Fruit fly (Drosophila melanogaster) whole organism, prepupa: ENCODE measurements around the gene Sgs3.

Source experiments
- CG32006 ChIP-seq: fragments of 200-800 bp; sonication (Bioruptor generic); optimal IDR thresholded peaks from 3 replicates; lab custom pipeline; 2017; ENCODE audit warnings: missing biosample characterization, mild to moderate bottlenecking, missing genetic modification characterization
- CG6854 ChIP-seq: fragments of 200-800 bp; sonication (Bioruptor generic); optimal IDR thresholded peaks from 2 replicates; lab custom pipeline; 2017; ENCODE audit warnings: missing biosample characterization, mild to moderate bottlenecking, missing genetic modification characterization
- Eip75B ChIP-seq: fragments of 200-800 bp; sonication (Bioruptor generic); optimal IDR thresholded peaks from 3 replicates; lab custom pipeline; 2016; ENCODE audit warnings: missing biosample characterization, missing genetic modification characterization
- Hr39 ChIP-seq: fragments of 200-800 bp; sonication (Bioruptor generic); optimal IDR thresholded peaks from 2 replicates; lab custom pipeline; 2016; ENCODE audit warnings: missing biosample characterization, missing genetic modification characterization
- Met ChIP-seq: fragments of 200-800 bp; sonication (Bioruptor generic); optimal IDR thresholded peaks from 3 replicates; lab custom pipeline; 2016; ENCODE audit warnings: missing biosample characterization, missing genetic modification characterization
- OdsH ChIP-seq: fragments of 200-800 bp; sonication (Bioruptor generic); optimal IDR thresholded peaks from 3 replicates; lab custom pipeline; 2016; ENCODE audit warnings: missing biosample characterization, missing genetic modification characterization
- Smox ChIP-seq: fragments of 200-800 bp; sonication (Bioruptor generic); optimal IDR thresholded peaks from 3 replicates; lab custom pipeline; 2016; ENCODE audit warnings: missing biosample characterization, missing genetic modification characterization
- acj6 ChIP-seq: fragments of 200-800 bp; sonication (Bioruptor generic); optimal IDR thresholded peaks from 3 replicates; lab custom pipeline; 2016; ENCODE audit warnings: missing biosample characterization, missing genetic modification characterization
- pdm3 ChIP-seq: fragments of 200-800 bp; sonication (Bioruptor generic); optimal IDR thresholded peaks from 3 replicates; lab custom pipeline; 2016; ENCODE audit warnings: missing biosample characterization, missing genetic modification characterization
- salr ChIP-seq, 2 experiments: fragments of 200-800 bp; sonication (Bioruptor generic); optimal IDR thresholded peaks; 3 replicates each; lab custom pipeline; 2016 to 2018; ENCODE audit warnings: missing biosample characterization in 2 of 2, missing genetic modification characterization in 2 of 2, mild to moderate bottlenecking in 1 of 2
- spab ChIP-seq: fragments of 200-800 bp; sonication (Bioruptor generic); optimal IDR thresholded peaks from 2 replicates; lab custom pipeline; 2017; ENCODE audit warnings: missing biosample characterization, mild to moderate bottlenecking, missing genetic modification characterization, missing genetic modification reagents

- no peak for TF ChIP-seq pdm3 (GFP tag; lab: Kevin White, UChicago)
- no peak for TF ChIP-seq acj6 (GFP tag; lab: Kevin White, UChicago)
- no peak for TF ChIP-seq Smox (GFP tag; lab: Kevin White, UChicago)
- no peak for TF ChIP-seq OdsH (GFP tag; lab: Kevin White, UChicago)
- TF ChIP-seq Hr39, result no peak
- no peak for TF ChIP-seq spab (GFP tag; lab: Kevin White, UChicago)
- no peak for TF ChIP-seq CG6854
- no peak for TF ChIP-seq CG32006 (GFP tag; lab: Kevin White, UChicago)
- TF ChIP-seq salr (GFP tag; optimal IDR thresholded peaks at IDR 0.05; lab: Kevin White, UChicago), result no peak
- TF ChIP-seq Eip75B (GFP tag; lab: Kevin White, UChicago), result no peak
- TF ChIP-seq Met (GFP tag; lab: Kevin White, UChicago), result no peak
Measured at dm6 chr3L:11509294-11509911, 2.6 kb upstream of the Sgs3 start, which contains the start of the genes Sgs8 and Sgs7.
